Fruit fly (Drosophila melanogaster): ENCODE measurements around the gene fln.
A peak's percentile ranks its signal among the peaks of the same experiment; 100 is the strongest.

- TF ChIP-seq CTCF (optimal IDR thresholded peaks at IDR 0.05) (peak; percentile 20 to 27), CG8478 (optimal IDR thresholded peaks at IDR 0.05) (no peak)
These were observed 15.5 kb upstream of the fln start for dm6 chr3L:20006269-20007265.

Measured in S2 (cell line).